Worm (Caenorhabditis elegans) whole organism, L1 larva: ENCODE results near the gene prde-1.

ENCODE experiments used
- aly-2 ChIP-seq: fragments of 150-350 bp; optimal IDR thresholded peaks from 2 replicates; lab custom pipeline; 2014; ENCODE audit warnings: missing biosample characterization, missing genetic modification characterization
- ama-1 ChIP-seq: fragments of 150-350 bp; optimal IDR thresholded peaks from 2 replicates; lab custom pipeline; 2014
- blmp-1 ChIP-seq: fragments of 150-350 bp; optimal IDR thresholded peaks from 2 replicates; lab custom pipeline; 2014; ENCODE audit warnings: missing biosample characterization, missing genetic modification characterization
- ceh-63 ChIP-seq: fragments of 200-800 bp; sonication (Bioruptor generic); optimal IDR thresholded peaks from 2 replicates; lab custom pipeline; 2018; ENCODE audit warnings: mild to moderate bottlenecking, missing genetic modification characterization, missing compliant biosample characterization
- ceh-82 ChIP-seq, 3 experiments: fragments of 150-350 bp in 1 of 3; sonication (generic microtip) in 2 of 3; optimal IDR thresholded peaks; 2 replicates each; lab custom pipeline; 2014 to 2017; ENCODE audit warnings: missing biosample characterization in 3 of 3, missing genetic modification characterization in 3 of 3
- ceh-88 ChIP-seq: fragments of 200-800 bp; sonication (Bioruptor generic); IDR thresholded peaks from 2 replicates; pipeline ENCODE4 v1.3.6; 2022; ENCODE audit warnings: missing genetic modification characterization, missing compliant biosample characterization
- dsc-1 ChIP-seq: sonication (generic microtip); optimal IDR thresholded peaks from 2 replicates; lab custom pipeline; 2016; ENCODE audit warnings: mild to moderate bottlenecking, missing genetic modification characterization, missing compliant biosample characterization
- efl-1 ChIP-seq, 4 experiments: fragments of 150-350 bp; optimal IDR thresholded peaks in 3 of 4; peaks in 1 of 4; 1 replicate in 1 of 4; 2 replicates in 3 of 4; lab custom pipeline; 2014; ENCODE audit warnings: missing biosample characterization in 2 of 4, missing genetic modification characterization in 2 of 4, missing genetic modification reagents in 2 of 4
- efl-3 ChIP-seq: fragments of 200-800 bp; sonication (Bioruptor generic); optimal IDR thresholded peaks from 2 replicates; lab custom pipeline; 2018; ENCODE audit warnings: mild to moderate bottlenecking, missing genetic modification characterization, missing compliant biosample characterization
- egl-13 ChIP-seq: sonication (generic microtip); optimal IDR thresholded peaks from 2 replicates; lab custom pipeline; 2016; ENCODE audit warnings: missing genotype, missing genetic modification reagents, missing genetic modification characterization, missing compliant biosample characterization
- egl-27 ChIP-seq, 2 experiments: fragments of 150-350 bp in 1 of 2; sonication (generic microtip); optimal IDR thresholded peaks; 3 replicates each; lab custom pipeline; 2017 to 2018; ENCODE audit warnings: missing biosample characterization in 2 of 2, missing genetic modification characterization in 2 of 2, missing genetic modification reagents in 2 of 2
- elt-3 ChIP-seq, 6 experiments: fragments of 150-350 bp in 1 of 6; sonication (generic microtip); optimal IDR thresholded peaks; 2 replicates each; lab custom pipeline; 2017 to 2018; ENCODE audit warnings: missing biosample characterization in 6 of 6, missing genetic modification characterization in 6 of 6, inconsistent platforms in 1 of 6
- fkh-10 ChIP-seq: sonication (generic microtip); optimal IDR thresholded peaks from 2 replicates; lab custom pipeline; 2017; ENCODE audit warnings: missing biosample characterization, missing genetic modification reagents, missing genetic modification characterization
- fkh-4 ChIP-seq: sonication (generic microtip); optimal IDR thresholded peaks from 2 replicates; lab custom pipeline; 2016; ENCODE audit warnings: missing compliant biosample characterization, missing genetic modification characterization, borderline replicate concordance
- fkh-8 ChIP-seq: sonication (generic microtip); optimal IDR thresholded peaks from 2 replicates; lab custom pipeline; 2016; ENCODE audit warnings: mild to moderate bottlenecking, missing genetic modification characterization, missing compliant biosample characterization
- hlh-17 ChIP-seq: fragments of 200-800 bp; sonication (Bioruptor generic); optimal IDR thresholded peaks from 2 replicates; lab custom pipeline; 2018; ENCODE audit warnings: missing genetic modification characterization, mild to moderate bottlenecking, missing compliant biosample characterization, moderate library complexity, borderline replicate concordance
- hpl-2 ChIP-seq: fragments of 150-350 bp; optimal IDR thresholded peaks from 2 replicates; lab custom pipeline; 2014; ENCODE audit warnings: missing biosample characterization, missing genetic modification reagents, missing genetic modification characterization
- jun-1 ChIP-seq: fragments of 150-350 bp; optimal IDR thresholded peaks from 2 replicates; lab custom pipeline; 2014; ENCODE audit warnings: missing biosample characterization, missing genetic modification reagents, missing genetic modification characterization
- lin-14 ChIP-seq: fragments of 200-800 bp; sonication (Bioruptor generic); optimal IDR thresholded peaks from 2 replicates; lab custom pipeline; 2018; ENCODE audit warnings: mild to moderate bottlenecking, missing genetic modification characterization, moderate library complexity, missing compliant biosample characterization
- lin-35 ChIP-seq, 2 experiments: fragments of 150-350 bp; optimal IDR thresholded peaks; 2 replicates each; lab custom pipeline; 2014; ENCODE audit warnings: missing biosample characterization in 2 of 2, missing genetic modification characterization in 2 of 2, missing genetic modification reagents in 2 of 2
- lin-39 ChIP-seq: fragments of 150-350 bp; optimal IDR thresholded peaks from 2 replicates; lab custom pipeline; 2014; ENCODE audit warnings: missing biosample characterization, missing genetic modification reagents, missing genetic modification characterization
- lir-3 ChIP-seq: sonication (generic microtip); optimal IDR thresholded peaks from 2 replicates; lab custom pipeline; 2016; ENCODE audit warnings: mild to moderate bottlenecking, missing genetic modification characterization, moderate library complexity, missing compliant biosample characterization; ENCODE audit not compliant: poor library complexity
- lsy-2 ChIP-seq, 2 experiments: fragments of 150-350 bp; optimal IDR thresholded peaks; 2 replicates each; lab custom pipeline; 2014; ENCODE audit warnings: missing biosample characterization in 2 of 2, missing genetic modification characterization in 2 of 2
- mab-9 ChIP-seq: fragments of 200-800 bp; sonication (Bioruptor generic); IDR thresholded peaks from 2 replicates; pipeline ENCODE4 v1.3.6; 2022; ENCODE audit warnings: missing genetic modification reagents, missing genetic modification characterization, missing compliant biosample characterization
- mdl-1 ChIP-seq, 2 experiments: fragments of 150-350 bp; optimal IDR thresholded peaks; 2 replicates each; lab custom pipeline; 2014 to 2017; ENCODE audit warnings: missing biosample characterization in 2 of 2, missing genetic modification characterization in 2 of 2, inconsistent platforms in 1 of 2
- mep-1 ChIP-seq: fragments of 150-350 bp; optimal IDR thresholded peaks from 2 replicates; lab custom pipeline; 2014; ENCODE audit warnings: missing biosample characterization, missing genetic modification characterization
- nhr-20 ChIP-seq: sonication (generic microtip); optimal IDR thresholded peaks from 2 replicates; lab custom pipeline; 2016; ENCODE audit warnings: mild to moderate bottlenecking, missing genetic modification characterization, missing compliant biosample characterization
- nhr-237 ChIP-seq: fragments of 150-350 bp; optimal IDR thresholded peaks from 2 replicates; lab custom pipeline; 2014; ENCODE audit warnings: missing biosample characterization, missing genetic modification characterization
- nhr-47 ChIP-seq: sonication (generic microtip); optimal IDR thresholded peaks from 2 replicates; lab custom pipeline; 2016; ENCODE audit warnings: mild to moderate bottlenecking, missing genetic modification characterization, moderate library complexity, missing compliant biosample characterization
- nhr-71 ChIP-seq: sonication (generic microtip); optimal IDR thresholded peaks from 2 replicates; lab custom pipeline; 2016; ENCODE audit warnings: mild to moderate bottlenecking, missing genetic modification characterization, moderate library complexity, missing compliant biosample characterization
- nhr-77 ChIP-seq: fragments of 150-350 bp; optimal IDR thresholded peaks from 2 replicates; lab custom pipeline; 2014; ENCODE audit warnings: missing biosample characterization, missing genetic modification characterization
- nhr-84 ChIP-seq: sonication (generic microtip); optimal IDR thresholded peaks from 2 replicates; lab custom pipeline; 2017; ENCODE audit warnings: missing biosample characterization, missing genetic modification characterization
- nhr-85 ChIP-seq: sonication (generic microtip); peaks from one replicate; lab custom pipeline; 2016; ENCODE audit warnings: missing genetic modification characterization, inconsistent platforms, missing compliant biosample characterization
- pax-3 ChIP-seq: fragments of 200-800 bp; sonication (Bioruptor generic); optimal IDR thresholded peaks from 2 replicates; lab custom pipeline; 2018; ENCODE audit warnings: mild to moderate bottlenecking, missing genetic modification characterization, moderate library complexity, missing compliant biosample characterization
- rnt-1 ChIP-seq: sonication (generic microtip); optimal IDR thresholded peaks from 2 replicates; lab custom pipeline; 2016; ENCODE audit warnings: mild to moderate bottlenecking, missing genetic modification characterization, moderate library complexity, missing compliant biosample characterization
- skn-1 ChIP-seq: fragments of 150-350 bp; optimal IDR thresholded peaks from 2 replicates; lab custom pipeline; 2014; ENCODE audit warnings: missing biosample characterization, missing genetic modification characterization
- snu-23 ChIP-seq: sonication (generic microtip); optimal IDR thresholded peaks from 2 replicates; lab custom pipeline; 2016; ENCODE audit warnings: missing genetic modification characterization, missing compliant biosample characterization
- tbx-2 ChIP-seq: sonication (generic microtip); optimal IDR thresholded peaks from 2 replicates; lab custom pipeline; 2016; ENCODE audit warnings: missing genetic modification characterization, missing compliant biosample characterization
- unc-98 ChIP-seq: fragments of 200-800 bp; sonication (Bioruptor generic); IDR thresholded peaks from 2 replicates; pipeline ENCODE4 v1.3.6; 2022; ENCODE audit warnings: missing genetic modification characterization, missing compliant biosample characterization
- ztf-11 ChIP-seq, 2 experiments: sonication (generic microtip); optimal IDR thresholded peaks; 2 replicates each; lab custom pipeline; 2016 to 2017; ENCODE audit warnings: missing genetic modification characterization in 2 of 2, missing biosample characterization in 1 of 2, missing compliant biosample characterization in 1 of 2
- ztf-4 ChIP-seq: fragments of 150-350 bp; optimal IDR thresholded peaks from 2 replicates; lab custom pipeline; 2014; ENCODE audit warnings: missing biosample characterization, missing genetic modification characterization

Gene prde-1

ce11 chrV:15512856-15513756 is 24.9 kb upstream of the prde-1 start:
- TF ChIP-seq lsy-2 (tag; optimal IDR thresholded peaks at IDR 0.05; lab: Kevin White, UChicago) (peak in 1 of 2 experiments; percentile 23), mab-9 (no peak)

ce11 chrV:15515365-15515764 is 22.7 kb upstream of the prde-1 start:
- no peak for TF ChIP-seq efl-1 (optimal IDR thresholded peaks at IDR 0.05; lab: Kevin White, UChicago)
- peak in 1 of 2 experiments; percentile 90 for TF ChIP-seq efl-1 (GFP tag; optimal IDR thresholded peaks at IDR 0.05 in 1 of 2; lab: Kevin White, UChicago)
- TF ChIP-seq nhr-20 (tag; lab: Kevin White, UChicago): no peak
- no peak for TF ChIP-seq jun-1 (tag; lab: Kevin White, UChicago)
- TF ChIP-seq lin-35 (GFP tag; optimal IDR thresholded peaks at IDR 0.05; lab: Kevin White, UChicago): peak in 1 of 2 experiments; percentile 52
- TF ChIP-seq hlh-17 (GFP tag; lab: Kevin White, UChicago): no peak
- peak; percentile 2 for TF ChIP-seq lin-14 (GFP tag; lab: Kevin White, UChicago)
- no peak for TF ChIP-seq ztf-4
- peak; percentile 53 for TF ChIP-seq rnt-1 (tag; lab: Kevin White, UChicago)
- peak; percentile 19 for TF ChIP-seq nhr-71 (tag; lab: Kevin White, UChicago)
- no peak for TF ChIP-seq snu-23 (GFP tag; lab: Kevin White, UChicago)
- no peak for TF ChIP-seq hpl-2 (GFP tag; lab: Kevin White, UChicago)

- TF ChIP-seq elt-3 (tag; optimal IDR thresholded peaks at IDR 0.05; lab: Kevin White, UChicago) (no peak), ceh-88 (no peak), ceh-63 (GFP tag; lab: Kevin White, UChicago) (no peak), egl-27 (tag; optimal IDR thresholded peaks at IDR 0.05; lab: Kevin White, UChicago) (no peak), nhr-77 (tag; lab: Kevin White, UChicago) (no peak), pax-3 (no peak), nhr-47 (tag; lab: Kevin White, UChicago) (no peak), fkh-4 (tag; lab: Kevin White, UChicago) (no peak), skn-1 (tag; lab: Kevin White, UChicago) (no peak), mdl-1 (tag; optimal IDR thresholded peaks at IDR 0.05; lab: Kevin White, UChicago) (no peak), dsc-1 (no peak), mep-1 (tag; lab: Kevin White, UChicago) (no peak)
These were observed 21.6 kb upstream of the prde-1 start for ce11 chrV:15516476-15516875.

ce11 chrV:15517413-15517812 is 20.6 kb upstream of the prde-1 start, which contains the start of gene F21A3.3:
F21A3.3 (plus strand) TSS chrV:15517713.
- TF ChIP-seq fkh-10 (GFP tag; lab: Kevin White, UChicago) (no peak), fkh-4 (tag; lab: Kevin White, UChicago) (no peak), nhr-84 (tag; lab: Kevin White, UChicago) (no peak), ama-1 (lab: Kevin White, UChicago) (no peak), tbx-2 (no peak), egl-13 (tag; lab: Kevin White, UChicago) (no peak), lir-3 (no peak), aly-2 (no peak), fkh-8 (tag; lab: Kevin White, UChicago) (no peak), nhr-85 (tag; lab: Kevin White, UChicago) (peak; percentile 35), mdl-1 (tag; optimal IDR thresholded peaks at IDR 0.05; lab: Kevin White, UChicago) (no peak), efl-3 (GFP tag; lab: Kevin White, UChicago) (no peak), ceh-82 (tag; optimal IDR thresholded peaks at IDR 0.05; lab: Kevin White, UChicago) (no peak), nhr-77 (tag; lab: Kevin White, UChicago) (no peak), blmp-1 (peak; percentile 69), unc-98 (no peak), ztf-11 (tag; optimal IDR thresholded peaks at IDR 0.05; lab: Kevin White, UChicago) (no peak), nhr-237 (no peak), lin-39 (tag; lab: Kevin White, UChicago) (no peak), lin-14 (GFP tag; lab: Kevin White, UChicago) (peak; percentile 24)
- TF ChIP-seq, all 84 proteins: peak for 3
